Worm (Caenorhabditis elegans) whole organism, L4 larva: ENCODE measurements around the gene Y61A9LA.7.
"Not testable (repeated sequence)": the region's sequence is repeated elsewhere in the genome, so short reads cannot be mapped to it uniquely, and the experiment has no call there.

Source experiments
- T26A8.4 ChIP-seq: fragments of 200-800 bp; sonication (Bioruptor generic); IDR thresholded peaks from 2 replicates; pipeline ENCODE4 v1.3.6; 2022; ENCODE audit warnings: missing genetic modification characterization, missing compliant biosample characterization
- Y48G9A.11 ChIP-seq: fragments of 200-800 bp; sonication (Bioruptor generic); IDR thresholded peaks from 2 replicates; pipeline ENCODE4 v1.3.6; 2022; ENCODE audit warnings: missing genetic modification reagents, missing genetic modification characterization, missing compliant biosample characterization
- ZK337.2 ChIP-seq: fragments of 200-800 bp; sonication (Bioruptor generic); IDR thresholded peaks from 2 replicates; pipeline ENCODE4 v1.3.6; 2022; ENCODE audit warnings: missing genetic modification reagents, missing genetic modification characterization, missing compliant biosample characterization
- aha-1 ChIP-seq: fragments of 150-350 bp; peaks from one replicate; lab custom pipeline; 2014; ENCODE audit warnings: missing biosample characterization, missing genetic modification characterization
- aly-2 ChIP-seq: sonication (generic microtip); optimal IDR thresholded peaks from 2 replicates; lab custom pipeline; 2018; ENCODE audit warnings: missing biosample characterization, missing genetic modification characterization
- ceh-28 ChIP-seq: fragments of 150-350 bp; optimal IDR thresholded peaks from 2 replicates; lab custom pipeline; 2014; ENCODE audit warnings: missing biosample characterization, missing genetic modification reagents, missing genetic modification characterization
- ceh-62 ChIP-seq: sonication (generic microtip); optimal IDR thresholded peaks from 2 replicates; lab custom pipeline; 2017; ENCODE audit warnings: missing biosample characterization, missing genetic modification characterization
- ces-1 ChIP-seq: fragments of 150-350 bp; sonication (generic microtip); optimal IDR thresholded peaks from 4 replicates; lab custom pipeline; 2014; ENCODE audit warnings: missing biosample characterization, missing genetic modification reagents, missing genetic modification characterization
- cey-2 ChIP-seq: sonication (generic microtip); optimal IDR thresholded peaks from 3 replicates; lab custom pipeline; 2017; ENCODE audit warnings: missing genetic modification characterization, mild to moderate bottlenecking, missing compliant biosample characterization, antibody characterized with exemption, borderline replicate concordance; ENCODE audit not compliant: insufficient read depth
- daf-12 ChIP-seq: fragments of 150-350 bp; optimal IDR thresholded peaks from 2 replicates; lab custom pipeline; 2014; ENCODE audit warnings: missing biosample characterization, missing genetic modification reagents, missing genetic modification characterization
- daf-19 ChIP-seq: fragments of 200-800 bp; sonication (Bioruptor generic); conservative IDR thresholded peaks from 2 replicates; pipeline ENCODE4 v1.3.6; 2022; ENCODE audit warnings: missing genetic modification characterization, missing compliant biosample characterization
- dmd-8 ChIP-seq: fragments of 200-800 bp; sonication (Bioruptor generic); IDR thresholded peaks from 2 replicates; pipeline ENCODE4 v1.3.6; 2022; ENCODE audit warnings: missing genetic modification characterization, missing compliant biosample characterization
- dpl-1 ChIP-seq: fragments of 150-350 bp; optimal IDR thresholded peaks from 2 replicates; lab custom pipeline; 2014; ENCODE audit warnings: missing biosample characterization, missing genetic modification reagents, missing genetic modification characterization
- duxl-1 ChIP-seq: sonication (generic microtip); optimal IDR thresholded peaks from 2 replicates; lab custom pipeline; 2016; ENCODE audit warnings: mild to moderate bottlenecking, missing genetic modification characterization, moderate library complexity, missing compliant biosample characterization; ENCODE audit not compliant: poor library complexity
- gei-8 ChIP-seq: fragments of 200-800 bp; sonication (Bioruptor generic); optimal IDR thresholded peaks from 2 replicates; lab custom pipeline; 2018; ENCODE audit warnings: mild to moderate bottlenecking, missing genetic modification characterization, missing compliant biosample characterization
- hlh-30 ChIP-seq: sonication (generic microtip); optimal IDR thresholded peaks from 2 replicates; lab custom pipeline; 2017; ENCODE audit warnings: antibody characterized with exemption, mild to moderate bottlenecking, missing genetic modification characterization, missing compliant biosample characterization; ENCODE audit not compliant: insufficient read depth
- lin-13 ChIP-seq: fragments of 150-350 bp; optimal IDR thresholded peaks from 2 replicates; lab custom pipeline; 2014; ENCODE audit warnings: missing biosample characterization, missing genetic modification reagents, missing genetic modification characterization
- lin-38 ChIP-seq: fragments of 200-800 bp; sonication (Bioruptor generic); IDR thresholded peaks from 2 replicates; pipeline ENCODE4 v1.3.6; 2022; ENCODE audit warnings: missing genetic modification reagents, missing genetic modification characterization, missing compliant biosample characterization
- lsy-2 ChIP-seq, 2 experiments: fragments of 150-350 bp in 1 of 2; sonication (generic microtip) in 1 of 2; optimal IDR thresholded peaks; 2 replicates each; lab custom pipeline; 2014 to 2017; ENCODE audit warnings: missing biosample characterization in 2 of 2, missing genetic modification characterization in 2 of 2
- madf-9 ChIP-seq: fragments of 200-800 bp; sonication (Bioruptor generic); conservative IDR thresholded peaks from 2 replicates; pipeline ENCODE4 v1.3.6; 2022; ENCODE audit warnings: missing genetic modification reagents, missing genetic modification characterization, missing compliant biosample characterization
- mdl-1 ChIP-seq, 2 experiments: fragments of 150-350 bp in 1 of 2; sonication (generic microtip) in 1 of 2; optimal IDR thresholded peaks; 2 replicates each; lab custom pipeline; 2014 to 2017; ENCODE audit warnings: missing biosample characterization in 2 of 2, missing genetic modification characterization in 2 of 2
- mdt-29 ChIP-seq: fragments of 200-800 bp; sonication (Bioruptor generic); IDR thresholded peaks from 2 replicates; pipeline ENCODE4 v1.3.6; 2022; ENCODE audit warnings: missing genetic modification reagents, missing genetic modification characterization, missing compliant biosample characterization
- mep-1 ChIP-seq: fragments of 150-350 bp; sonication (generic microtip); optimal IDR thresholded peaks from 3 replicates; lab custom pipeline; 2014; ENCODE audit warnings: missing biosample characterization, missing genetic modification characterization
- mes-2 ChIP-seq: sonication (generic microtip); optimal IDR thresholded peaks from 2 replicates; lab custom pipeline; 2016; ENCODE audit warnings: missing genotype, mild to moderate bottlenecking, missing genetic modification characterization, missing compliant biosample characterization; ENCODE audit not compliant: poor library complexity, severe bottlenecking
- mxl-2 ChIP-seq: fragments of 200-800 bp; sonication (Bioruptor generic); conservative IDR thresholded peaks from 2 replicates; pipeline ENCODE4 v1.3.6; 2022; ENCODE audit warnings: missing genetic modification reagents, missing genetic modification characterization, missing compliant biosample characterization
- mxl-3 ChIP-seq: fragments of 200-800 bp; sonication (Bioruptor generic); optimal IDR thresholded peaks from 2 replicates; lab custom pipeline; 2018; ENCODE audit warnings: mild to moderate bottlenecking, missing genetic modification characterization, missing compliant biosample characterization
- nhr-28 ChIP-seq: fragments of 150-350 bp; optimal IDR thresholded peaks from 2 replicates; lab custom pipeline; 2014; ENCODE audit warnings: missing biosample characterization, missing genetic modification characterization
- nhr-41 ChIP-seq: fragments of 200-800 bp; sonication (Bioruptor generic); IDR thresholded peaks from 2 replicates; pipeline ENCODE4 v1.3.6; 2022; ENCODE audit warnings: missing genetic modification reagents, missing genetic modification characterization, missing compliant biosample characterization
- pha-4 ChIP-seq, 2 experiments: fragments of 150-350 bp in 1 of 2; fragments of 200-800 bp in 1 of 2; sonication (Bioruptor generic) in 1 of 2; IDR thresholded peaks in 1 of 2; optimal IDR thresholded peaks in 1 of 2; 2 replicates each; pipeline versions ENCODE4 v1.3.6 to Lab custom; 2014 to 2022; ENCODE audit warnings: missing genetic modification characterization in 2 of 2, missing genetic modification reagents in 2 of 2, missing biosample characterization in 1 of 2, missing compliant biosample characterization in 1 of 2
- saeg-2 ChIP-seq: fragments of 200-800 bp; sonication (Bioruptor generic); IDR thresholded peaks from 2 replicates; pipeline ENCODE4 v1.3.6; 2022; ENCODE audit warnings: missing genetic modification reagents, missing genetic modification characterization, missing compliant biosample characterization
- set-16 ChIP-seq: fragments of 200-800 bp; sonication (Bioruptor generic); IDR thresholded peaks from 2 replicates; pipeline ENCODE4 v1.3.6; 2022; ENCODE audit warnings: missing genetic modification reagents, missing genetic modification characterization, missing compliant biosample characterization
- tag-97 ChIP-seq: fragments of 200-800 bp; sonication (Bioruptor generic); IDR thresholded peaks from 2 replicates; pipeline ENCODE4 v1.3.6; 2022; ENCODE audit warnings: missing genetic modification characterization, missing compliant biosample characterization
- zfp-3 ChIP-seq: fragments of 200-800 bp; sonication (Bioruptor generic); conservative IDR thresholded peaks from 2 replicates; pipeline ENCODE4 v1.3.6; 2022; ENCODE audit warnings: missing genetic modification reagents, missing genetic modification characterization, missing compliant biosample characterization
- zip-11 ChIP-seq: fragments of 200-800 bp; sonication (Bioruptor generic); IDR thresholded peaks from 2 replicates; pipeline ENCODE4 v1.3.6; 2022; ENCODE audit warnings: missing genetic modification characterization, missing compliant biosample characterization

The Y61A9LA.7 gene

ce11 chrV:4570833-4571232 lies 11.2 kb upstream of the Y61A9LA.7 start, which contains the start of gene Y61A9LA.3:
Gene Y61A9LA.3 (plus strand): TSS chrV:4571133.
- no peak for TF ChIP-seq pha-4 (GFP tag; IDR thresholded peaks at IDR 0.05; lab: Robert Waterston, UW)
- no peak for TF ChIP-seq pha-4 (tag; optimal IDR thresholded peaks at IDR 0.05; lab: Kevin White, UChicago)
- no peak for TF ChIP-seq cey-2 (tag; lab: Kevin White, UChicago)
- no peak for TF ChIP-seq duxl-1
- TF ChIP-seq aha-1 (tag; lab: Kevin White, UChicago) = no peak
- no peak for TF ChIP-seq mdt-29
- TF ChIP-seq nhr-41 = no peak
- TF ChIP-seq mep-1 (tag; lab: Kevin White, UChicago) = no peak
- TF ChIP-seq aly-2 = no peak
- TF ChIP-seq ceh-62 (tag; lab: Kevin White, UChicago) = no peak
- no peak for TF ChIP-seq ZK337.2 (GFP tag; lab: Robert Waterston, UW)
- no peak for TF ChIP-seq hlh-30 (tag; lab: Kevin White, UChicago)
- TF ChIP-seq mxl-3 = no peak
- TF ChIP-seq daf-12 (tag; lab: Kevin White, UChicago) = no peak
- no peak for TF ChIP-seq ces-1 (GFP tag; lab: Kevin White, UChicago)
- no peak for TF ChIP-seq lsy-2 (tag; optimal IDR thresholded peaks at IDR 0.05; lab: Kevin White, UChicago)
- TF ChIP-seq lin-38 (GFP tag; lab: Robert Waterston, UW) = no peak
- TF ChIP-seq zfp-3 (GFP tag; lab: Robert Waterston, UW) = no peak
- no peak for TF ChIP-seq lin-13

ce11 chrV:4569999-4570627 lies 10.5 kb upstream of the Y61A9LA.7 start, which contains the start of gene sut-2:
Gene sut-2 (minus strand): TSS chrV:4570049.
- TF ChIP-seq ces-1 (GFP tag; lab: Kevin White, UChicago) (no peak), madf-9 (GFP tag; lab: Robert Waterston, UW) (no peak), nhr-28 (tag; lab: Kevin White, UChicago) (peak; percentile 10), lsy-2 (tag; optimal IDR thresholded peaks at IDR 0.05; lab: Kevin White, UChicago) (peak in 1 of 2 experiments; percentile 70), mes-2 (tag; lab: Kevin White, UChicago) (peak; percentile 42), dmd-8 (GFP tag; lab: Robert Waterston, UW) (no peak), Y48G9A.11 (GFP tag; lab: Robert Waterston, UW) (no peak), tag-97 (no peak), zip-11 (GFP tag; lab: Robert Waterston, UW) (no peak), gei-8 (GFP tag; lab: Kevin White, UChicago) (no peak), dpl-1 (GFP tag; lab: Kevin White, UChicago) (peak; percentile 20), hlh-30 (tag; lab: Kevin White, UChicago) (peak; percentile 78), mdl-1 (tag; optimal IDR thresholded peaks at IDR 0.05; lab: Kevin White, UChicago) (peak in 1 of 2 experiments; percentile 23)

DNA sequence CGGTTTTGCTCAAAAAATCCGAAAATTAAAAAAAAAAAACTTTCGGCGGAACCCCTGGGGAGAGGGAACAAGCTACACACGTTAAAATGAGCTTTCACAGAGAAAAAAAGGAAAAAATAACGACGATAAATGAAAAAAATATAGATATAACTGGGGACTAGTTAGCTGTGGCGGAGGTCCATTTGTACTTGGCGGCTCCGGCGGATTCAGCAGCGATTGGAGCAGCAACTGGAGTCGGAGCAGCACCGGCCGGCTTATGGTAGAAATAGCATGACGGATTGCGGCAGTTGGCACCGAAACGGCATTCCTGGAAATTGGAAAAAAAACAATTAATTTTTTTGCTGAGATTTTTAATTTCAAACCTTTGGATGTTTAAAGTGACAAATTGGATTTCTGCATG lies 2.9 kb upstream of the Y61A9LA.7 start:
- TF ChIP-seq ceh-28 (tag; lab: Kevin White, UChicago) = no peak
- peak; percentile 75 for TF ChIP-seq aha-1 (tag; lab: Kevin White, UChicago)
- no peak for TF ChIP-seq zip-11 (GFP tag; lab: Robert Waterston, UW)
- no peak for TF ChIP-seq saeg-2 (GFP tag; lab: Robert Waterston, UW)
- 0 out of 2 replicates have a peak, but pooled peaks have one; percentile 34 for TF ChIP-seq set-16
- TF ChIP-seq daf-19 = no peak

DNA sequence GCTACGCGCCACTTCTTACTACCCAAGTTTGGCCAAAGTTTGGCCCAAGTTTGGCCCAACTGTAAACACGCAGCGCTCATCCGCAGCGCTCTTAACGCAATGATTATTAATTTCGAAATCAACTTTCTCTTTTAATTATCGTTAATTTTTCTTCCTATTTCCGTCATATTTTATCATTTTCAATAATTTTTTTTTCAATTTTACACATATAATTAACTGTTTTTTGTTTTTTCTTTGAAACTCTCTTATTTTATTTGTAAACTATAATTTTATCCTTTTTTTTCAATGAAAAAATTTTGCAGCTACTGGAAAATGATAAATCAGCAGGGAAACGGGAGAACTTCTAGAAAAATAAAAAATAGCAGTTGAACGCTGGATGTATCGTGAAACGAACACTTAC lies 840 bp upstream of the Y61A9LA.7 start, which contains the start of gene Y61A9LA.4:
Y61A9LA.4 (plus strand) TSS at position 301 of the 400 bp plus-strand sequence.
- not testable (repeated sequence) for TF ChIP-seq mxl-2; T26A8.4 (GFP tag; lab: Robert Waterston, UW); dmd-8 (GFP tag; lab: Robert Waterston, UW)
